Fruit fly (Drosophila melanogaster) whole organism, adult: ENCODE data around the gene CG11768.
A peak's percentile ranks its signal among the peaks of the same experiment; 100 is the strongest.

ENCODE experiments used
- CG11617 ChIP-seq: fragments of 200-800 bp; sonication (Bioruptor generic); optimal IDR thresholded peaks from 2 replicates; lab custom pipeline; 2017; ENCODE audit warnings: mild to moderate bottlenecking, missing biosample characterization, missing genetic modification reagents, missing genetic modification characterization
- CG1620 ChIP-seq: fragments of 200-800 bp; sonication (Bioruptor generic); optimal IDR thresholded peaks from 2 replicates; lab custom pipeline; 2016; ENCODE audit warnings: missing biosample characterization, missing genetic modification characterization
- CG33017 ChIP-seq: fragments of 200-800 bp; sonication (Bioruptor generic); optimal IDR thresholded peaks from 2 replicates; lab custom pipeline; 2018; ENCODE audit warnings: missing biosample characterization, mild to moderate bottlenecking, missing genetic modification characterization, moderate library complexity
- CG7045 ChIP-seq: fragments of 200-800 bp; sonication (Bioruptor generic); optimal IDR thresholded peaks from 2 replicates; lab custom pipeline; 2017; ENCODE audit warnings: missing biosample characterization, mild to moderate bottlenecking, missing genetic modification characterization
- Crg-1 ChIP-seq: fragments of 200-800 bp; sonication (Bioruptor generic); optimal IDR thresholded peaks from 2 replicates; lab custom pipeline; 2016; ENCODE audit warnings: missing biosample characterization, missing genetic modification characterization
- Hr96 ChIP-seq: fragments of 200-800 bp; sonication (Bioruptor generic); optimal IDR thresholded peaks from 2 replicates; lab custom pipeline; 2016; ENCODE audit warnings: missing biosample characterization, missing genetic modification characterization
- Mnt ChIP-seq: fragments of 200-800 bp; sonication (Bioruptor generic); optimal IDR thresholded peaks from 2 replicates; lab custom pipeline; 2016; ENCODE audit warnings: missing biosample characterization, mild to moderate bottlenecking, missing genetic modification characterization
- cic ChIP-seq: fragments of 200-800 bp; sonication (Bioruptor generic); optimal IDR thresholded peaks from 2 replicates; lab custom pipeline; 2017; ENCODE audit warnings: missing biosample characterization, mild to moderate bottlenecking, missing genetic modification characterization, moderate library complexity
- kay ChIP-seq: fragments of 200-800 bp; sonication (Bioruptor generic); peaks from one replicate; lab custom pipeline; 2016; ENCODE audit warnings: missing biosample characterization, missing genetic modification characterization, borderline replicate concordance
- pad ChIP-seq: fragments of 200-800 bp; sonication (Bioruptor generic); optimal IDR thresholded peaks from 3 replicates; lab custom pipeline; 2017; ENCODE audit warnings: missing biosample characterization, missing genetic modification characterization, mild to moderate bottlenecking, moderate library complexity, missing genetic modification reagents
- tj ChIP-seq: fragments of 200-800 bp; sonication (Bioruptor generic); optimal IDR thresholded peaks from 3 replicates; lab custom pipeline; 2017; ENCODE audit warnings: missing biosample characterization, mild to moderate bottlenecking, missing genetic modification characterization, moderate library complexity
- toe ChIP-seq: fragments of 200-800 bp; sonication (Bioruptor generic); optimal IDR thresholded peaks from 2 replicates; lab custom pipeline; 2016; ENCODE audit warnings: missing biosample characterization, missing genetic modification characterization

- no peak for TF ChIP-seq CG1620 (GFP tag; lab: Kevin White, UChicago)
- no peak for TF ChIP-seq Crg-1 (GFP tag; lab: Kevin White, UChicago)
- TF ChIP-seq tj (GFP tag; lab: Kevin White, UChicago) = no peak
- no peak for TF ChIP-seq pad (GFP tag; lab: Kevin White, UChicago)
- no peak for TF ChIP-seq cic (GFP tag; lab: Kevin White, UChicago)
- TF ChIP-seq Hr96 (GFP tag; lab: Kevin White, UChicago) = peak; percentile 25
- peak; percentile 46 for TF ChIP-seq toe (GFP tag; lab: Kevin White, UChicago)
- TF ChIP-seq CG11617 = no peak
- TF ChIP-seq kay (GFP tag; lab: Kevin White, UChicago) = peak; percentile 4
- TF ChIP-seq CG7045 = no peak
- no peak for TF ChIP-seq Mnt (GFP tag; lab: Kevin White, UChicago)
- no peak for TF ChIP-seq CG33017 (tag; lab: Kevin White, UChicago)
These were observed 49.6 kb downstream of the CG11768 start, which contains the start of gene Cks85A for dm6 chr3R:8718356-8718755.
